Worm (Caenorhabditis elegans): ENCODE results near the gene clp-1.

DNA sequence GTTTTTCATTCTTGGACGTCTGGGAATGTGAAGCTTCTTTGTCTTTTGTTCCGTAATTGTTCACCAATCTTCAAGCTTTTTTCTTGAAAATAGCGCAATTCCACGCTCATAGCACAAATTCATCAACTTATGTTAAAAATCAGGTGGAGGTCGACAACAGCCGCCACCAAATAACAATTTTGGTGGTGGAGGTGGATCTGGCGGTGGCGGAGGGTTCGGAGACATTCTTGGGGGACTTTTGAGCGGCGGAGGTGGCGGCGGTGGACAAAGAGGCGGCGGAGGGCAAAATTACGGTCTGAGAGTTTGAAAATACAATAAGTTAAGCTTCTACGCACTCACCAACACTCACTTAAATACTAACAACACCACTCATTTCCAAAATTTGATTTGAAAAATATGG, 2.2 kb downstream of the clp-1 start:
- TF ChIP-seq ceh-16 (tag; optimal IDR thresholded peaks at IDR 0.05) (no peak), F13H6.1 (tag; optimal IDR thresholded peaks at IDR 0.05) (no peak), sma-3 (GFP tag; optimal IDR thresholded peaks at IDR 0.05) (no peak)
